Worm (Caenorhabditis elegans): ENCODE results near the gene fbxa-188.

ce11 chrV:17331340-17331739 is 13.4 kb downstream of the fbxa-188 start, which contains the start of gene fbxa-185:
- TF ChIP-seq tab-1 (GFP tag; IDR thresholded peaks at IDR 0.05) = no peak
- TF ChIP-seq flt-1 (GFP tag; IDR thresholded peaks at IDR 0.05) = no peak
- no peak for TF ChIP-seq klf-2 (GFP tag; conservative IDR thresholded peaks at IDR 0.05)
- no peak for TF ChIP-seq ztf-29 (GFP tag; IDR thresholded peaks at IDR 0.05)
- no peak for TF ChIP-seq med-1 (GFP tag; optimal IDR thresholded peaks at IDR 0.05; ENCODE audit: insufficient read depth)
- TF ChIP-seq ztf-23 (GFP tag; IDR thresholded peaks at IDR 0.05) = no peak

All from whole organism, midembryonic.